Worm (Caenorhabditis elegans): ENCODE measurements around the gene R05D3.9.

Gene R05D3.9

ce11 chrIII:8321225-8321624, 47.3 kb downstream of the R05D3.9 start (continued):
- TF ChIP-seq unc-39 (tag; optimal IDR thresholded peaks at IDR 0.05) = no peak
- 0 out of 2 replicates have a peak, but pooled peaks have one; percentile 8 for TF ChIP-seq hmg-1.1 (GFP tag; IDR thresholded peaks at IDR 0.05)
- no peak for TF ChIP-seq Y5F2A.4 (GFP tag; optimal IDR thresholded peaks at IDR 0.05)
- TF ChIP-seq F49E8.2 (tag; optimal IDR thresholded peaks at IDR 0.05; ENCODE audit: borderline replicate concordance) = no peak

ce11 chrIII:8320183-8320582, 48.3 kb downstream of the R05D3.9 start, which contains the start of gene F10E9.10:
F10E9.10 (minus strand) TSS chrIII:8320283.
- no peak for TF ChIP-seq attf-4 (tag; optimal IDR thresholded peaks at IDR 0.05)
- no peak for TF ChIP-seq ctbp-1 (GFP tag; IDR thresholded peaks at IDR 0.05)
- no peak for TF ChIP-seq dpl-1 (GFP tag; optimal IDR thresholded peaks at IDR 0.05)
- no peak for TF ChIP-seq T26A8.4 (GFP tag; IDR thresholded peaks at IDR 0.05)
- TF ChIP-seq php-3 (GFP tag; IDR thresholded peaks at IDR 0.05) = no peak
- TF ChIP-seq unc-62 (GFP tag; optimal IDR thresholded peaks at IDR 0.05 in 1 of 2) = no peak
- TF ChIP-seq unc-62 (tag; optimal IDR thresholded peaks at IDR 0.05) = no peak
- no peak for TF ChIP-seq gei-8 (GFP tag; optimal IDR thresholded peaks at IDR 0.05)
- TF ChIP-seq F26F4.8 (GFP tag; conservative IDR thresholded peaks at IDR 0.05) = no peak
- no peak for TF ChIP-seq nhr-6 (tag; optimal IDR thresholded peaks at IDR 0.05)
- TF ChIP-seq egl-43 (GFP tag; IDR thresholded peaks at IDR 0.05) = no peak
- no peak for TF ChIP-seq duxl-1 (tag; optimal IDR thresholded peaks at IDR 0.05; ENCODE audit: poor library complexity)
- no peak for TF ChIP-seq hif-1 (tag; optimal IDR thresholded peaks at IDR 0.05)

- TF ChIP-seq ZK546.5 (tag; optimal IDR thresholded peaks at IDR 0.05) (no peak), dve-1 (tag; optimal IDR thresholded peaks at IDR 0.05; ENCODE audit: insufficient read depth) (peak; percentile 72), zag-1 (tag; optimal IDR thresholded peaks at IDR 0.05) (no peak), nhr-28 (tag; optimal IDR thresholded peaks at IDR 0.05) (peak; percentile 4), F26F4.8 (GFP tag; conservative IDR thresholded peaks at IDR 0.05) (no peak), unc-62 (GFP tag; optimal IDR thresholded peaks at IDR 0.05 in 1 of 2) (peak in 1 of 2 experiments; percentile 17), unc-62 (tag; optimal IDR thresholded peaks at IDR 0.05) (no peak), lin-13 (GFP tag; optimal IDR thresholded peaks at IDR 0.05) (peak; percentile 22), lsy-2 (tag; optimal IDR thresholded peaks at IDR 0.05) (peak; percentile 28 to 88), ctbp-1 (GFP tag; IDR thresholded peaks at IDR 0.05) (no peak), nhr-237 (tag; optimal IDR thresholded peaks at IDR 0.05) (no peak), D1046.2 (GFP tag; IDR thresholded peaks at IDR 0.05) (no peak; the same call in 1 of the 2 replicates), hmg-1.1 (GFP tag; IDR thresholded peaks at IDR 0.05) (peak; percentile 63), madf-5 (GFP tag; IDR thresholded peaks at IDR 0.05) (no peak), T20F7.1 (GFP tag; optimal IDR thresholded peaks at IDR 0.05) (peak; percentile 36), nhr-76 (tag; optimal IDR thresholded peaks at IDR 0.05) (no peak), php-3 (GFP tag; IDR thresholded peaks at IDR 0.05) (no peak), ceh-62 (tag; optimal IDR thresholded peaks at IDR 0.05) (no peak), egl-43 (GFP tag; IDR thresholded peaks at IDR 0.05) (no peak), cey-2 (tag; optimal IDR thresholded peaks at IDR 0.05; ENCODE audit: borderline replicate concordance, insufficient read depth) (no peak), lin-1 (GFP tag; IDR thresholded peaks at IDR 0.05) (no peak), madf-9 (GFP tag; conservative IDR thresholded peaks at IDR 0.05) (peak; percentile 51; the same call in 1 of the 2 replicates), tra-1 (GFP tag; IDR thresholded peaks at IDR 0.05) (0 out of 2 replicates have a peak, but pooled peaks have one; percentile 20), ceh-20 (GFP tag; IDR thresholded peaks at IDR 0.05) (peak; percentile 26; the same call in 1 of the 2 replicates), daf-12 (tag; optimal IDR thresholded peaks at IDR 0.05) (no peak), nhr-11 (tag; optimal IDR thresholded peaks at IDR 0.05) (peak; percentile 18), Y105C5A.15 (GFP tag; IDR thresholded peaks at IDR 0.05) (no peak), nhr-111 (GFP tag; optimal IDR thresholded peaks at IDR 0.05) (no peak), daf-19 (GFP tag; conservative IDR thresholded peaks at IDR 0.05) (0 out of 2 replicates have a peak, but pooled peaks have one; percentile 16), unc-130 (GFP tag; optimal IDR thresholded peaks at IDR 0.05) (peak; percentile 96), spr-1 (tag; optimal IDR thresholded peaks at IDR 0.05) (peak; percentile 55), mxl-3 (GFP tag; optimal IDR thresholded peaks at IDR 0.05) (peak; percentile 64), mep-1 (tag; optimal IDR thresholded peaks at IDR 0.05) (peak; percentile 58), saeg-2 (GFP tag; IDR thresholded peaks at IDR 0.05) (no peak), daf-16 (GFP tag; optimal IDR thresholded peaks at IDR 0.05) (no peak), daf-16 (tag; optimal IDR thresholded peaks at IDR 0.05) (no peak), aly-2 (tag; optimal IDR thresholded peaks at IDR 0.05) (no peak)
These were observed 49.4 kb downstream of the R05D3.9 start, which contains the start of gene F10E9.11 for ce11 chrIII:8319100-8319499. F10E9.11 (minus strand) TSS chrIII:8319260.
